Worm (Caenorhabditis elegans): ENCODE results near the gene dpy-18.

DNA sequence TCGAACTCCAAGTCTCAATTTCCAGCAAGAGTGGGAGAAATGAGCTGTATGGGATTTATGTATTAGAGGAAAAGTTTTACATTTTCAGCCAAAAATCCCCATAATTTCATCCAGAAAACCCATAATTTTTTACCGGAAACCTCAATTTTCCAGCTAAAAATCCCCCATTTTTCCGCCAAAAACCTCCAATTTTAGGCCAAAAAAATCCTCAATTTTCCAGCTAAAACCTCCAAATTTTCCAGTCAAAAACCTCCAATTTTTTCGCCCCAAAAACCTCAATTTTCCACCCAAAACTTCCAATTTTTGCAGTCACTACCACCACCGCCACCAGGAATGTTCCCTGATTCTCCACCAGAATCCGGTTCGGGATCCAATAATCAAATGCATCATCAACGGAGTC, 36.3 kb downstream of the dpy-18 start:
- TF ChIP-seq pes-1 (GFP tag; IDR thresholded peaks at IDR 0.05) = no peak
- no peak for TF ChIP-seq tra-4 (tag; optimal IDR thresholded peaks at IDR 0.05)
- TF ChIP-seq ama-1 (optimal IDR thresholded peaks at IDR 0.05) = no peak

Measured in whole organism, early embryonic.